Worm (Caenorhabditis elegans): ENCODE measurements around the gene dgk-2.

DNA sequence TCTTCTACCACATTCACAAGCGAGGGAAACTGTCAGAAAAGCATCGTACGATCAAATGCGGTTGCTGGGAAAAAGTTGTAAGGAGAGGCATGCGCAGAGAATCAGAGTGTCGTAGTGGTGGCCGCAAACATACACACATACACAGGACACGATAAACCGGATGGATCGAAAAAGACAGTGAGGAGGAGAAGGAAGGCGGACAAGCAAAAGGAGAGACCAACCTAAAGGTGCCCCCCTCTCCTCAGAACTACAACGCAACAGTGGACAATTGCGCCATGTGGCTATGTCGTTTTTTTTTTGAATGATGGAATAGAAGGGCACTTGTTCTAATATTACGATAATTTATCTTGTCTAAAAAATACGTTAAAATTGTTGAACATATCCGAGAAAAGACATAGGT is 5.7 kb downstream of the dgk-2 start:
- TF ChIP-seq nhr-11 (tag; optimal IDR thresholded peaks at IDR 0.05) (no peak), unc-39 (tag; optimal IDR thresholded peaks at IDR 0.05) (no peak), tbx-2 (tag; optimal IDR thresholded peaks at IDR 0.05) (no peak), pha-4 (tag; optimal IDR thresholded peaks at IDR 0.05) (no peak), fkh-2 (tag; optimal IDR thresholded peaks at IDR 0.05) (no peak), nhr-12 (tag; optimal IDR thresholded peaks at IDR 0.05) (no peak), mdl-1 (tag; optimal IDR thresholded peaks at IDR 0.05) (no peak), lin-15B (tag; optimal IDR thresholded peaks at IDR 0.05) (no peak), ceh-16 (tag; optimal IDR thresholded peaks at IDR 0.05) (no peak), ztf-11 (tag; optimal IDR thresholded peaks at IDR 0.05) (no peak), pqm-1 (tag; optimal IDR thresholded peaks at IDR 0.05) (no peak), unc-62 (GFP tag; optimal IDR thresholded peaks at IDR 0.05) (no peak), ZK546.5 (tag; optimal IDR thresholded peaks at IDR 0.05) (no peak), egl-27 (tag; optimal IDR thresholded peaks at IDR 0.05) (no peak)
